Fruit fly (Drosophila melanogaster) whole organism, embryonic: ENCODE measurements around the gene Hip14.

Experiments
- Atf6 ChIP-seq: fragments of 200-800 bp; sonication (Bioruptor generic); IDR thresholded peaks from 2 replicates; pipeline ENCODE4 v1.3.6; 2022; ENCODE audit warnings: missing biosample characterization, missing genetic modification characterization
- B-H2 ChIP-seq: fragments of 200-800 bp; sonication (Bioruptor generic); optimal IDR thresholded peaks from 2 replicates; lab custom pipeline; 2018; ENCODE audit warnings: missing biosample characterization, mild to moderate bottlenecking, missing genetic modification characterization
- CG10979 ChIP-seq: fragments of 200-800 bp; sonication (Bioruptor generic); optimal IDR thresholded peaks from 2 replicates; lab custom pipeline; 2018; ENCODE audit warnings: missing biosample characterization, mild to moderate bottlenecking, missing genetic modification characterization, moderate library complexity
- CG11085 ChIP-seq: fragments of 200-800 bp; sonication (Bioruptor generic); IDR thresholded peaks from 2 replicates; pipeline ENCODE4 v1.3.6; 2022; ENCODE audit warnings: missing biosample characterization, missing genetic modification characterization
- CG12155 ChIP-seq: fragments of 200-800 bp; sonication (Bioruptor generic); optimal IDR thresholded peaks from 3 replicates; lab custom pipeline; 2016; ENCODE audit warnings: missing biosample characterization, missing genetic modification characterization
- CG12942 ChIP-seq: fragments of 200-800 bp; sonication (Bioruptor generic); optimal IDR thresholded peaks from 3 replicates; lab custom pipeline; 2016; ENCODE audit warnings: missing biosample characterization, missing genetic modification characterization
- CG13287 ChIP-seq: fragments of 200-800 bp; sonication (Bioruptor generic); IDR thresholded peaks from 2 replicates; pipeline ENCODE4 v1.3.6; 2022; ENCODE audit warnings: missing biosample characterization, missing genetic modification characterization; ENCODE audit not compliant: partially characterized antibody
- CG13296 ChIP-seq: fragments of 200-800 bp; sonication (Bioruptor generic); optimal IDR thresholded peaks from 3 replicates; lab custom pipeline; 2018; ENCODE audit warnings: missing biosample characterization, mild to moderate bottlenecking, missing genetic modification characterization
- CG15269 ChIP-seq: fragments of 200-800 bp; sonication (Bioruptor generic); optimal IDR thresholded peaks from 2 replicates; lab custom pipeline; 2018; ENCODE audit warnings: missing biosample characterization, mild to moderate bottlenecking, missing genetic modification characterization, moderate library complexity
- CG1602 ChIP-seq: fragments of 200-800 bp; sonication (Bioruptor generic); optimal IDR thresholded peaks from 3 replicates; lab custom pipeline; 2016; ENCODE audit warnings: missing biosample characterization, missing genetic modification characterization
- CG18011 ChIP-seq: fragments of 200-800 bp; sonication (Bioruptor generic); optimal IDR thresholded peaks from 2 replicates; lab custom pipeline; 2017; ENCODE audit warnings: missing biosample characterization, missing genetic modification characterization, mild to moderate bottlenecking, moderate library complexity, missing genotype
- CG30431 ChIP-seq: fragments of 200-800 bp; sonication (Bioruptor generic); optimal IDR thresholded peaks from 2 replicates; lab custom pipeline; 2017; ENCODE audit warnings: missing biosample characterization, missing genetic modification characterization
- CG31365 ChIP-seq: fragments of 200-800 bp; sonication (Bioruptor generic); optimal IDR thresholded peaks from 2 replicates; lab custom pipeline; 2018; ENCODE audit warnings: missing biosample characterization, mild to moderate bottlenecking, missing genetic modification characterization
- CG31441 ChIP-seq: fragments of 200-800 bp; sonication (Bioruptor generic); IDR thresholded peaks from 2 replicates; pipeline ENCODE4 v1.3.6; 2022; ENCODE audit warnings: missing biosample characterization, missing genetic modification characterization
- CG3163 ChIP-seq: fragments of 200-800 bp; sonication (Bioruptor generic); optimal IDR thresholded peaks from 3 replicates; lab custom pipeline; 2016; ENCODE audit warnings: missing biosample characterization, missing genetic modification characterization
- CG34376 ChIP-seq: fragments of 200-800 bp; sonication (Bioruptor generic); optimal IDR thresholded peaks from 2 replicates; lab custom pipeline; 2018; ENCODE audit warnings: missing biosample characterization, mild to moderate bottlenecking, missing genetic modification characterization
- CG3995 ChIP-seq: fragments of 200-800 bp; sonication (Bioruptor generic); optimal IDR thresholded peaks from 3 replicates; lab custom pipeline; 2016; ENCODE audit warnings: missing biosample characterization, missing genetic modification characterization
- CG4820 ChIP-seq: fragments of 200-800 bp; sonication (Bioruptor generic); optimal IDR thresholded peaks from 3 replicates; lab custom pipeline; 2016; ENCODE audit warnings: missing biosample characterization, missing genetic modification characterization
- CG5245 ChIP-seq: fragments of 200-800 bp; sonication (Bioruptor generic); optimal IDR thresholded peaks from 3 replicates; lab custom pipeline; 2016; ENCODE audit warnings: missing biosample characterization, missing genetic modification characterization
- CG5953 ChIP-seq: fragments of 200-800 bp; sonication (Bioruptor generic); IDR thresholded peaks from 2 replicates; pipeline ENCODE4 v1.3.6; 2022; ENCODE audit warnings: missing biosample characterization, missing genetic modification characterization
- CG9609 ChIP-seq: fragments of 200-800 bp; sonication (Bioruptor generic); optimal IDR thresholded peaks from 3 replicates; lab custom pipeline; 2016; ENCODE audit warnings: missing biosample characterization, missing genetic modification characterization
- CG9797 ChIP-seq: fragments of 200-800 bp; sonication (Bioruptor generic); optimal IDR thresholded peaks from 3 replicates; lab custom pipeline; 2018; ENCODE audit warnings: missing biosample characterization, mild to moderate bottlenecking, missing genetic modification characterization
- CG9817 ChIP-seq: fragments of 200-800 bp; sonication (Bioruptor generic); optimal IDR thresholded peaks from 2 replicates; lab custom pipeline; 2018; ENCODE audit warnings: missing biosample characterization, mild to moderate bottlenecking, missing genetic modification characterization, moderate library complexity
- CkIIα-i1 ChIP-seq: fragments of 200-800 bp; sonication (Bioruptor generic); IDR thresholded peaks from 2 replicates; pipeline ENCODE4 v1.3.6; 2022; ENCODE audit warnings: missing biosample characterization, missing genetic modification characterization
- CoRest ChIP-seq: fragments of 200-800 bp; sonication (Bioruptor generic); optimal IDR thresholded peaks from 3 replicates; lab custom pipeline; 2018; ENCODE audit warnings: missing biosample characterization, mild to moderate bottlenecking, missing genetic modification characterization, moderate library complexity
- D19B ChIP-seq: fragments of 200-800 bp; sonication (Bioruptor generic); optimal IDR thresholded peaks from 2 replicates; lab custom pipeline; 2017; ENCODE audit warnings: missing biosample characterization, mild to moderate bottlenecking, missing genetic modification characterization
- HHEX ChIP-seq: fragments of 200-800 bp; sonication (Bioruptor generic); optimal IDR thresholded peaks from 3 replicates; lab custom pipeline; 2017; ENCODE audit warnings: missing biosample characterization, mild to moderate bottlenecking, missing genetic modification characterization, missing genetic modification reagents
- Hsf ChIP-seq: fragments of 200-800 bp; sonication (Bioruptor generic); optimal IDR thresholded peaks from 3 replicates; lab custom pipeline; 2016; ENCODE audit warnings: missing biosample characterization, missing genetic modification characterization
- MBD-R2 ChIP-seq: fragments of 200-800 bp; sonication (Bioruptor generic); IDR thresholded peaks from 2 replicates; pipeline ENCODE4 v1.3.6; 2022; ENCODE audit warnings: missing biosample characterization, missing genetic modification characterization
- Neu2 ChIP-seq: fragments of 200-800 bp; sonication (Bioruptor generic); optimal IDR thresholded peaks from 3 replicates; lab custom pipeline; 2016; ENCODE audit warnings: missing biosample characterization, missing genetic modification characterization, borderline replicate concordance
- Nf-YC ChIP-seq: fragments of 200-800 bp; optimal IDR thresholded peaks from 3 replicates; lab custom pipeline; 2019; ENCODE audit warnings: missing biosample characterization, mild to moderate bottlenecking, missing genetic modification characterization, moderate library complexity
- Ssrp ChIP-seq: fragments of 200-800 bp; sonication (Bioruptor generic); optimal IDR thresholded peaks from 2 replicates; lab custom pipeline; 2018; ENCODE audit warnings: missing biosample characterization, mild to moderate bottlenecking, missing genetic modification characterization, moderate library complexity
- Usf ChIP-seq: fragments of 200-800 bp; sonication (Bioruptor generic); optimal IDR thresholded peaks from 2 replicates; lab custom pipeline; 2017; ENCODE audit warnings: missing genotype, missing biosample characterization, missing genetic modification characterization
- ash1 ChIP-seq: fragments of 200-800 bp; sonication (Bioruptor generic); optimal IDR thresholded peaks from 2 replicates; lab custom pipeline; 2018; ENCODE audit warnings: missing biosample characterization, mild to moderate bottlenecking, missing genetic modification characterization
- bsh ChIP-seq, 2 experiments: fragments of 200-800 bp; sonication (Bioruptor generic); optimal IDR thresholded peaks; 2 replicates each; lab custom pipeline; 2017 to 2018; ENCODE audit warnings: mild to moderate bottlenecking in 2 of 2, missing biosample characterization in 2 of 2, missing genetic modification characterization in 2 of 2, moderate library complexity in 1 of 2
- cwo ChIP-seq: fragments of 200-800 bp; sonication (Bioruptor generic); optimal IDR thresholded peaks from 3 replicates; lab custom pipeline; 2017; ENCODE audit warnings: missing biosample characterization, missing genetic modification characterization, mild to moderate bottlenecking, moderate library complexity, missing genetic modification reagents
- dm ChIP-seq: fragments of 200-800 bp; sonication (Bioruptor generic); optimal IDR thresholded peaks from 3 replicates; lab custom pipeline; 2016; ENCODE audit warnings: missing biosample characterization, missing genetic modification characterization
- en ChIP-seq: fragments of 200-800 bp; sonication (Bioruptor generic); optimal IDR thresholded peaks from 2 replicates; lab custom pipeline; 2016; ENCODE audit warnings: missing biosample characterization, missing genetic modification characterization
- klu ChIP-seq: fragments of 200-800 bp; sonication (Bioruptor generic); IDR thresholded peaks from 2 replicates; pipeline ENCODE4 v1.3.6; 2022; ENCODE audit warnings: missing biosample characterization, missing genetic modification characterization
- lab ChIP-seq: fragments of 200-800 bp; sonication (Bioruptor generic); optimal IDR thresholded peaks from 3 replicates; lab custom pipeline; 2017; ENCODE audit warnings: missing biosample characterization, missing genetic modification characterization, mild to moderate bottlenecking, moderate library complexity, missing genetic modification reagents
- mld ChIP-seq: fragments of 200-800 bp; sonication (Bioruptor generic); IDR thresholded peaks from 3 replicates; pipeline ENCODE4 v1.3.6; 2022; ENCODE audit warnings: missing biosample characterization, missing genetic modification characterization; ENCODE audit not compliant: partially characterized antibody
- nerfin-2 ChIP-seq: fragments of 200-800 bp; sonication (Bioruptor generic); IDR thresholded peaks from 2 replicates; pipeline ENCODE4 v1.3.6; 2022; ENCODE audit warnings: missing biosample characterization, missing genetic modification characterization; ENCODE audit not compliant: partially characterized antibody
- oc ChIP-seq: fragments of 200-800 bp; sonication (Bioruptor generic); optimal IDR thresholded peaks from 2 replicates; lab custom pipeline; 2018; ENCODE audit warnings: missing biosample characterization, mild to moderate bottlenecking, missing genetic modification characterization, moderate library complexity
- pita ChIP-seq: fragments of 200-800 bp; sonication (Bioruptor generic); optimal IDR thresholded peaks from 2 replicates; lab custom pipeline; 2017; ENCODE audit warnings: missing biosample characterization, mild to moderate bottlenecking, missing genetic modification characterization
- pnt ChIP-seq: fragments of 200-800 bp; sonication (Bioruptor generic); optimal IDR thresholded peaks from 3 replicates; lab custom pipeline; 2016; ENCODE audit warnings: missing biosample characterization, missing genetic modification characterization
- sens-2 ChIP-seq: fragments of 200-800 bp; sonication (Bioruptor generic); IDR thresholded peaks from 2 replicates; pipeline ENCODE4 v1.3.6; 2022; ENCODE audit warnings: missing biosample characterization, missing genetic modification characterization
- slbo ChIP-seq: fragments of 200-800 bp; sonication (Bioruptor generic); IDR thresholded peaks from 2 replicates; pipeline ENCODE4 v1.3.6; 2022; ENCODE audit warnings: missing biosample characterization, missing genetic modification characterization
- slou ChIP-seq: fragments of 200-800 bp; sonication (Bioruptor generic); optimal IDR thresholded peaks from 3 replicates; lab custom pipeline; 2016; ENCODE audit warnings: missing biosample characterization, missing genetic modification characterization
- so ChIP-seq: fragments of 200-800 bp; sonication (Bioruptor generic); IDR thresholded peaks from 3 replicates; pipeline ENCODE4 v1.3.6; 2022; ENCODE audit warnings: missing biosample characterization, missing genetic modification characterization
- zfh2 ChIP-seq: fragments of 200-800 bp; sonication (Bioruptor generic); optimal IDR thresholded peaks from 2 replicates; lab custom pipeline; 2016; ENCODE audit warnings: missing biosample characterization, missing genetic modification characterization

Hip14 gene

dm6 chr3L:15956448-15957010 is 31.5 kb upstream of the Hip14 start, which contains the start of gene elgi (continued):
- TF ChIP-seq CG13287 (GFP tag; lab: Robert Waterston, UW) = peak; percentile 58
- no peak for TF ChIP-seq pita (GFP tag; lab: Kevin White, UChicago)
- TF ChIP-seq zfh2 = peak; percentile 84
- peak; percentile 75 for TF ChIP-seq CG12155 (GFP tag; lab: Kevin White, UChicago)
- no peak for TF ChIP-seq Ssrp (tag; lab: Kevin White, UChicago)
- no peak for TF ChIP-seq sens-2
- TF ChIP-seq CG30431 = no peak
- no peak for TF ChIP-seq CG5953
- TF ChIP-seq cwo (GFP tag; lab: Kevin White, UChicago) = peak; percentile 33
- no peak for TF ChIP-seq nerfin-2 (GFP tag; lab: Robert Waterston, UW)
- peak; percentile 90 for TF ChIP-seq slbo
- no peak for TF ChIP-seq so (GFP tag; lab: Robert Waterston, UW)
- peak; percentile 28 for TF ChIP-seq pnt
- TF ChIP-seq klu (GFP tag; lab: Robert Waterston, UW) = no peak
- peak; percentile 73 for TF ChIP-seq lab
- no peak for TF ChIP-seq Usf (GFP tag; lab: Kevin White, UChicago)
- no peak for TF ChIP-seq Neu2
- TF ChIP-seq Hsf = peak; percentile 75
- TF ChIP-seq CG34376 (GFP tag; lab: Kevin White, UChicago) = peak; percentile 67
- peak; percentile 51 for TF ChIP-seq CG3163
- peak; percentile 59 for TF ChIP-seq oc
- no peak for TF ChIP-seq mld
- peak; percentile 75 for TF ChIP-seq B-H2 (GFP tag; lab: Kevin White, UChicago)
- TF ChIP-seq CG9797 (GFP tag; lab: Kevin White, UChicago) = no peak
- TF ChIP-seq HHEX = peak; percentile 30
- peak; percentile 70 for TF ChIP-seq CG3995 (GFP tag; lab: Kevin White, UChicago)
- peak; percentile 24 for TF ChIP-seq CG10979 (tag; lab: Kevin White, UChicago)
- TF ChIP-seq CoRest (tag; lab: Kevin White, UChicago) = no peak
- TF ChIP-seq CG18011 (GFP tag; lab: Kevin White, UChicago) = peak; percentile 34
- peak; percentile 11 for TF ChIP-seq dm (GFP tag; lab: Kevin White, UChicago)
- no peak for TF ChIP-seq Nf-YC (tag; lab: Kevin White, UChicago)
- TF ChIP-seq CG1602 = peak; percentile 4
- TF ChIP-seq en (GFP tag; lab: Kevin White, UChicago) = no peak
- no peak for TF ChIP-seq CG31365 (tag; lab: Kevin White, UChicago)
- peak; percentile 28 for TF ChIP-seq CG5245
- no peak for TF ChIP-seq ash1 (GFP tag; lab: Kevin White, UChicago)
- peak; percentile 41; the same call in 1 of the 2 replicates for TF ChIP-seq CG11085 (GFP tag; lab: Robert Waterston, UW)
- peak; percentile 96 for TF ChIP-seq MBD-R2 (GFP tag; lab: Robert Waterston, UW)
- TF ChIP-seq CkIIα-i1 (GFP tag; lab: Robert Waterston, UW) = no peak
- peak; percentile 51 for TF ChIP-seq CG12942
- TF ChIP-seq bsh (GFP tag; optimal IDR thresholded peaks at IDR 0.05; lab: Kevin White, UChicago) = peak in 1 of 2 experiments; percentile 1
- peak; percentile 47 for TF ChIP-seq CG4820 (GFP tag; lab: Kevin White, UChicago)
- peak; percentile 28; the same call in 1 of the 2 replicates for TF ChIP-seq Atf6
- TF ChIP-seq D19B (GFP tag; lab: Kevin White, UChicago) = no peak
- TF ChIP-seq CG9609 (GFP tag; lab: Kevin White, UChicago) = peak; percentile 53
- peak; percentile 71 for TF ChIP-seq CG13296 (GFP tag; lab: Kevin White, UChicago)
- peak; percentile 2 for TF ChIP-seq slou (GFP tag; lab: Kevin White, UChicago)
- peak; percentile 57 for TF ChIP-seq CG9817 (tag; lab: Kevin White, UChicago)
- no peak for TF ChIP-seq CG15269 (tag; lab: Kevin White, UChicago)
- TF ChIP-seq CG31441 (GFP tag; lab: Robert Waterston, UW) = no peak
